Fruit fly (Drosophila melanogaster) whole organism, pupa: ENCODE results near the gene CG43618.

Experiments
- CG34367 ChIP-seq: fragments of 200-800 bp; sonication (Bioruptor generic); optimal IDR thresholded peaks from 2 replicates; lab custom pipeline; 2018; ENCODE audit warnings: missing biosample characterization, mild to moderate bottlenecking, missing genetic modification characterization
- CG8301 ChIP-seq: fragments of 200-800 bp; sonication (Bioruptor generic); optimal IDR thresholded peaks from 2 replicates; lab custom pipeline; 2018; ENCODE audit warnings: missing biosample characterization, mild to moderate bottlenecking, missing genetic modification characterization
- D1 ChIP-seq: fragments of 200-800 bp; sonication (Bioruptor generic); optimal IDR thresholded peaks from 2 replicates; lab custom pipeline; 2018; ENCODE audit warnings: missing biosample characterization, mild to moderate bottlenecking, missing genetic modification characterization, moderate library complexity
- EcR ChIP-seq: fragments of 200-800 bp; sonication (Bioruptor generic); optimal IDR thresholded peaks from 3 replicates; lab custom pipeline; 2019; ENCODE audit warnings: missing biosample characterization, missing genetic modification characterization, mild to moderate bottlenecking, moderate library complexity, missing genetic modification reagents
- Pif1A ChIP-seq: fragments of 200-800 bp; sonication (Bioruptor generic); optimal IDR thresholded peaks from 3 replicates; lab custom pipeline; 2016; ENCODE audit warnings: missing biosample characterization, missing genetic modification characterization

DNA sequence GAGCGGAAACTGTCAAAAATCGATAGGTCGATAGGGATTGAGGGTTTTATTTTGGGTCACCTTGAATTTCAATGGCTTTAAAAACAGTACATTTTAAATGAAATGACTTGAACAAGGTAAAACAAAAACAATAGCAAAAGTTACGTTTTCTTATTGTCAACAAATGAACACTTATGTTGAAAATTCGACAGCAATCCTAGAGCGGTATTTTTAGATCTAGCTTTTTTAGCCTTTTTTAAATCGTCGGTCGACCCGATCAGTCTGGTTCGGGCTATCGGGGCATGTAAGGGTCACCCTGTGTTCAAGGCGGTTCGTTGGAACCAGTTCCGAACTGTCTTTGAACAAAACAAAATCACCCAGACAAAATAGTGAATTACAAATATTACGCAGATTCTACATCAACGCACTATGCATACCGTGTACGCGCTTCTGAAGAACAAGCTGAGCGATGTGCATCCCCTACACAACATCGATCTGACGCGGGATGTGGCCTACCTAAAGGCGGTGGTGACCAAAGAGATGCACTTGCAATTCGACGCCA, 39.8 kb upstream of the CG43618 start, which contains the start of the genes CG11052 and CG3223:
- TF ChIP-seq D1 (tag; lab: Kevin White, UChicago), result no peak
- no peak for TF ChIP-seq CG8301 (tag; lab: Kevin White, UChicago)
- no peak for TF ChIP-seq Pif1A
- no peak for TF ChIP-seq CG34367 (tag; lab: Kevin White, UChicago)
- TF ChIP-seq EcR (GFP tag; lab: Kevin White, UChicago), result peak; percentile 94
